Worm (Caenorhabditis elegans) whole organism, early embryonic: ENCODE measurements around the gene Y47D3A.20.

Source experiments
- F13C5.2 ChIP-seq: sonication (generic microtip); optimal IDR thresholded peaks from 2 replicates; lab custom pipeline; 2017; ENCODE audit warnings: mild to moderate bottlenecking, missing genetic modification characterization, inconsistent platforms, missing compliant biosample characterization
- ama-1 ChIP-seq: fragments of 150-350 bp; optimal IDR thresholded peaks from 2 replicates; lab custom pipeline; 2014
- ceh-13 ChIP-seq: fragments of 200-800 bp; sonication (Bioruptor generic); optimal IDR thresholded peaks from 2 replicates; lab custom pipeline; 2018; ENCODE audit warnings: mild to moderate bottlenecking, missing genetic modification characterization, missing compliant biosample characterization
- ceh-36 ChIP-seq: sonication (generic microtip); optimal IDR thresholded peaks from 2 replicates; lab custom pipeline; 2016; ENCODE audit warnings: missing genetic modification characterization, inconsistent platforms, missing compliant biosample characterization
- ets-7 ChIP-seq: sonication (generic microtip); optimal IDR thresholded peaks from 2 replicates; lab custom pipeline; 2016; ENCODE audit warnings: missing genotype, missing genetic modification characterization, missing compliant biosample characterization
- flt-1 ChIP-seq: fragments of 200-800 bp; sonication (Bioruptor generic); IDR thresholded peaks from 2 replicates; pipeline ENCODE4 v1.3.6; 2022; ENCODE audit warnings: missing genetic modification characterization, missing compliant biosample characterization
- hmbx-1 ChIP-seq: sonication (generic microtip); optimal IDR thresholded peaks from 2 replicates; lab custom pipeline; 2016; ENCODE audit warnings: mild to moderate bottlenecking, missing genetic modification characterization, missing compliant biosample characterization
- hmg-4 ChIP-seq: fragments of 200-800 bp; sonication (Bioruptor generic); optimal IDR thresholded peaks from 2 replicates; lab custom pipeline; 2018; ENCODE audit warnings: mild to moderate bottlenecking, missing genetic modification characterization, missing compliant biosample characterization
- pes-1 ChIP-seq: fragments of 200-800 bp; sonication (Bioruptor generic); IDR thresholded peaks from 2 replicates; pipeline ENCODE4 v1.3.6; 2022; ENCODE audit warnings: missing genetic modification reagents, missing genetic modification characterization, missing compliant biosample characterization
- scrt-1 ChIP-seq: fragments of 200-800 bp; sonication (Bioruptor generic); IDR thresholded peaks from 2 replicates; pipeline ENCODE4 v1.3.6; 2022; ENCODE audit warnings: missing genetic modification characterization, missing compliant biosample characterization
- sea-1 ChIP-seq: fragments of 200-800 bp; sonication (Bioruptor generic); conservative IDR thresholded peaks from 2 replicates; pipeline ENCODE4 v1.3.6; 2022; ENCODE audit warnings: missing genetic modification characterization, missing compliant biosample characterization
- tra-4 ChIP-seq: sonication (generic microtip); optimal IDR thresholded peaks from 2 replicates; lab custom pipeline; 2017; ENCODE audit warnings: missing genetic modification characterization, missing compliant biosample characterization

- TF ChIP-seq ama-1 (lab: Kevin White, UChicago) = no peak
- TF ChIP-seq flt-1 = no peak
- no peak for TF ChIP-seq hmbx-1
- TF ChIP-seq hmg-4 (GFP tag; lab: Kevin White, UChicago) = no peak
- TF ChIP-seq F13C5.2 (tag; lab: Kevin White, UChicago) = no peak
- TF ChIP-seq sea-1 (GFP tag; lab: Robert Waterston, UW) = no peak
- no peak for TF ChIP-seq ceh-13 (GFP tag; lab: Kevin White, UChicago)
- TF ChIP-seq scrt-1 (GFP tag; lab: Robert Waterston, UW) = no peak
- no peak for TF ChIP-seq ets-7 (tag; lab: Kevin White, UChicago)
- TF ChIP-seq tra-4 = no peak
- TF ChIP-seq pes-1 (GFP tag; lab: Robert Waterston, UW) = no peak
- TF ChIP-seq ceh-36 (tag; lab: Kevin White, UChicago) = no peak
Measured at ce11 chrIII:11241583-11242187, 33.2 kb upstream of the Y47D3A.20 start.
